Worm (Caenorhabditis elegans) whole organism, L2 larva: ENCODE results near the gene fbxa-10.

Source experiments
- ama-1 ChIP-seq: fragments of 150-350 bp; optimal IDR thresholded peaks from 2 replicates; lab custom pipeline; 2018; ENCODE audit warnings: inconsistent platforms
- egl-27 ChIP-seq: sonication (generic microtip); optimal IDR thresholded peaks from 3 replicates; lab custom pipeline; 2017; ENCODE audit warnings: missing biosample characterization, missing genetic modification reagents, missing genetic modification characterization
- fos-1 ChIP-seq: fragments of 150-350 bp; optimal IDR thresholded peaks from 2 replicates; lab custom pipeline; 2014; ENCODE audit warnings: missing biosample characterization, missing genetic modification characterization
- nhr-11 ChIP-seq: fragments of 150-350 bp; optimal IDR thresholded peaks from 2 replicates; lab custom pipeline; 2014; ENCODE audit warnings: missing biosample characterization, missing genetic modification characterization
- nhr-77 ChIP-seq: fragments of 150-350 bp; optimal IDR thresholded peaks from 2 replicates; lab custom pipeline; 2014; ENCODE audit warnings: missing biosample characterization, missing genetic modification characterization
- peb-1 ChIP-seq: fragments of 150-350 bp; optimal IDR thresholded peaks from 2 replicates; lab custom pipeline; 2014; ENCODE audit warnings: missing biosample characterization, missing genetic modification characterization
- unc-55 ChIP-seq: fragments of 150-350 bp; sonication (generic microtip); optimal IDR thresholded peaks from 3 replicates; lab custom pipeline; 2014; ENCODE audit warnings: missing biosample characterization, missing genetic modification reagents, missing genetic modification characterization

DNA sequence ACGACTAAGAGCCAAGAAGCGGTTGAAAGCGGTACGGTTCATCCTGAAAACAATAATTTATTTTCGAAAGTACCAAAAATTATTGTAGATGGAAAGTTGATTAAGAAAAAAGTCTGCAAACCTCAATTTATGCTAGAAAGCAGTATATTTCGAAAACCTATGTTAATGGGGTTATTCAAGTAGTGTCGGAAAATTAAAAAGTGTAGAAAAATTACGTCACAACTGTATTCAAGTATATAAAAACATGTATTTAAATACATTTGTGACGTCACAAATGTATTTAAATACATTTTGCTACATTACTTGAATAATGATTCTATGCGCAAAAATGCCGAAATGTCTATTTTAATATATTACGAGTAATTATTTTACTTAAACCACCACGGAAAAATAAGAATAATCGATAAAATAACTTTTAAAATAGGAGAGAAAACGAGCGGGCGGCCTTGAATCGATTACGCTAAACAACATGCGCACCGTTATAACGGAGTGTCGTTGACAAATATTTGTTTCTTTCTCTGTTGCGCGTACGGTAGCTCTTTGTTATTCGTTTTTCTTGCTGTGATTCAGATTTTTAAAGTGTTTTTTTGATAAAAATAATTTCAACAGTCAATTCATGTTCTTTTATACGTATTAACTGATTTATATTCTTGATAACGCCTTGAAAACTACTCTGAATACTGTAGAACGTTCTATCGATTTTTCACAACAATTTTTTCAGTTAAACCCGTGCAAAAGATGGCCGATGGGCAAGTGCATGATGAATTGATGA is 41.5 kb upstream of the fbxa-10 start, which contains the start of the genes F23H11.5 and bra-2:
- TF ChIP-seq peb-1 (tag; lab: Kevin White, UChicago) (no peak), nhr-11 (tag; lab: Kevin White, UChicago) (no peak), nhr-77 (tag; lab: Kevin White, UChicago) (no peak), unc-55 (GFP tag; lab: Kevin White, UChicago) (peak; percentile 69), ama-1 (lab: Kevin White, UChicago) (no peak), fos-1 (tag; lab: Kevin White, UChicago) (no peak), egl-27 (no peak)
